Fruit fly (Drosophila melanogaster) whole organism, embryonic: ENCODE data around the gene CG34417.

Source experiments
- Adf1 ChIP-seq: fragments of 200-800 bp; sonication (Bioruptor generic); IDR thresholded peaks from 2 replicates; pipeline ENCODE4 v1.3.6; 2022; ENCODE audit warnings: missing biosample characterization, missing genetic modification characterization
- Bgb ChIP-seq: fragments of 200-800 bp; sonication (Bioruptor generic); IDR thresholded peaks from 2 replicates; pipeline ENCODE4 v1.3.6; 2022; ENCODE audit warnings: missing biosample characterization, missing genetic modification characterization; ENCODE audit not compliant: partially characterized antibody
- CG10959 ChIP-seq: fragments of 200-800 bp; sonication (Bioruptor generic); IDR thresholded peaks from 2 replicates; pipeline ENCODE4 v1.3.6; 2022; ENCODE audit warnings: missing biosample characterization, missing genetic modification characterization
- CG12104 ChIP-seq: fragments of 200-800 bp; sonication (Bioruptor generic); optimal IDR thresholded peaks from 3 replicates; lab custom pipeline; 2016; ENCODE audit warnings: missing biosample characterization, missing genetic modification characterization
- CG12155 ChIP-seq: fragments of 200-800 bp; sonication (Bioruptor generic); optimal IDR thresholded peaks from 3 replicates; lab custom pipeline; 2016; ENCODE audit warnings: missing biosample characterization, missing genetic modification characterization
- CG12659 ChIP-seq: fragments of 200-800 bp; sonication (Bioruptor generic); optimal IDR thresholded peaks from 3 replicates; lab custom pipeline; 2017; ENCODE audit warnings: mild to moderate bottlenecking, missing biosample characterization, missing genetic modification reagents, missing genetic modification characterization
- CG13296 ChIP-seq: fragments of 200-800 bp; sonication (Bioruptor generic); optimal IDR thresholded peaks from 3 replicates; lab custom pipeline; 2018; ENCODE audit warnings: missing biosample characterization, mild to moderate bottlenecking, missing genetic modification characterization
- CG13775 ChIP-seq: fragments of 200-800 bp; sonication (Bioruptor generic); optimal IDR thresholded peaks from 3 replicates; lab custom pipeline; 2017; ENCODE audit warnings: missing biosample characterization, mild to moderate bottlenecking, missing genetic modification characterization
- CG1529 ChIP-seq: fragments of 200-800 bp; sonication (Bioruptor generic); optimal IDR thresholded peaks from 3 replicates; lab custom pipeline; 2018; ENCODE audit warnings: missing biosample characterization, missing genetic modification characterization
- CG15696 ChIP-seq: fragments of 200-800 bp; sonication (Bioruptor generic); optimal IDR thresholded peaks from 2 replicates; lab custom pipeline; 2019; ENCODE audit warnings: missing biosample characterization, mild to moderate bottlenecking, missing genetic modification characterization, moderate library complexity
- CG1603 ChIP-seq: fragments of 200-800 bp; sonication (Bioruptor generic); optimal IDR thresholded peaks from 2 replicates; lab custom pipeline; 2019; ENCODE audit warnings: missing biosample characterization, mild to moderate bottlenecking, missing genetic modification characterization, moderate library complexity
- CG16815 ChIP-seq: fragments of 200-800 bp; sonication (Bioruptor generic); optimal IDR thresholded peaks from 3 replicates; lab custom pipeline; 2017; ENCODE audit warnings: missing biosample characterization, mild to moderate bottlenecking, missing genetic modification characterization
- CG17385 ChIP-seq: fragments of 200-800 bp; sonication (Bioruptor generic); optimal IDR thresholded peaks from 3 replicates; lab custom pipeline; 2018; ENCODE audit warnings: missing biosample characterization, mild to moderate bottlenecking, missing genetic modification characterization
- CG2116 ChIP-seq: fragments of 200-800 bp; sonication (Bioruptor generic); optimal IDR thresholded peaks from 3 replicates; lab custom pipeline; 2018; ENCODE audit warnings: missing biosample characterization, mild to moderate bottlenecking, missing genetic modification characterization
- CG2129 ChIP-seq: fragments of 200-800 bp; sonication (Bioruptor generic); IDR thresholded peaks from 2 replicates; pipeline ENCODE4 v1.3.6; 2022; ENCODE audit warnings: missing biosample characterization, missing genetic modification characterization; ENCODE audit not compliant: partially characterized antibody
- CG2678 ChIP-seq: fragments of 200-800 bp; sonication (Bioruptor generic); optimal IDR thresholded peaks from 3 replicates; lab custom pipeline; 2019; ENCODE audit warnings: missing biosample characterization, mild to moderate bottlenecking, missing genetic modification characterization, moderate library complexity
- CG31365 ChIP-seq: fragments of 200-800 bp; sonication (Bioruptor generic); optimal IDR thresholded peaks from 2 replicates; lab custom pipeline; 2018; ENCODE audit warnings: missing biosample characterization, mild to moderate bottlenecking, missing genetic modification characterization
- CG31441 ChIP-seq: fragments of 200-800 bp; sonication (Bioruptor generic); IDR thresholded peaks from 2 replicates; pipeline ENCODE4 v1.3.6; 2022; ENCODE audit warnings: missing biosample characterization, missing genetic modification characterization
- CG3163 ChIP-seq: fragments of 200-800 bp; sonication (Bioruptor generic); optimal IDR thresholded peaks from 3 replicates; lab custom pipeline; 2016; ENCODE audit warnings: missing biosample characterization, missing genetic modification characterization
- CG4854 ChIP-seq: fragments of 200-800 bp; sonication (Bioruptor generic); optimal IDR thresholded peaks from 2 replicates; lab custom pipeline; 2016; ENCODE audit warnings: missing biosample characterization, missing genetic modification characterization, inconsistent platforms
- CG6654 ChIP-seq: fragments of 200-800 bp; sonication (Bioruptor generic); optimal IDR thresholded peaks from 2 replicates; lab custom pipeline; 2017; ENCODE audit warnings: missing biosample characterization, mild to moderate bottlenecking, missing genetic modification characterization
- CG6683 ChIP-seq: fragments of 200-800 bp; sonication (Bioruptor generic); optimal IDR thresholded peaks from 2 replicates; lab custom pipeline; 2017; ENCODE audit warnings: missing biosample characterization, mild to moderate bottlenecking, missing genetic modification characterization, missing genetic modification reagents
- CG7786 ChIP-seq: fragments of 200-800 bp; sonication (Bioruptor generic); optimal IDR thresholded peaks from 2 replicates; lab custom pipeline; 2016; ENCODE audit warnings: missing biosample characterization, missing genetic modification characterization
- CG8089 ChIP-seq: fragments of 200-800 bp; sonication (Bioruptor generic); optimal IDR thresholded peaks from 3 replicates; lab custom pipeline; 2016; ENCODE audit warnings: missing biosample characterization, missing genetic modification characterization
- CrebB ChIP-seq: fragments of 200-800 bp; sonication (Bioruptor generic); optimal IDR thresholded peaks from 3 replicates; lab custom pipeline; 2018; ENCODE audit warnings: missing biosample characterization, mild to moderate bottlenecking, missing genetic modification characterization
- Elba2 ChIP-seq: fragments of 200-800 bp; sonication (Bioruptor generic); optimal IDR thresholded peaks from 3 replicates; lab custom pipeline; 2016; ENCODE audit warnings: missing biosample characterization, missing genetic modification characterization
- Gug ChIP-seq: fragments of 200-800 bp; sonication (Bioruptor generic); IDR thresholded peaks from 4 replicates; pipeline ENCODE4 v1.3.6; 2022; ENCODE audit warnings: missing biosample characterization, missing genetic modification characterization
- MBD-R2 ChIP-seq: fragments of 200-800 bp; sonication (Bioruptor generic); IDR thresholded peaks from 2 replicates; pipeline ENCODE4 v1.3.6; 2022; ENCODE audit warnings: missing biosample characterization, missing genetic modification characterization
- Sry-β ChIP-seq: fragments of 200-800 bp; sonication (Bioruptor generic); optimal IDR thresholded peaks from 2 replicates; lab custom pipeline; 2018; ENCODE audit warnings: missing biosample characterization, mild to moderate bottlenecking, missing genetic modification characterization, moderate library complexity
- Trl ChIP-seq, 3 experiments: fragments of >200 bp in 2 of 3; fragments of 200-800 bp in 1 of 3; sonication (Bioruptor generic) in 1 of 3; optimal IDR thresholded peaks; 2 replicates in 1 of 3; 3 replicates in 2 of 3; lab custom pipeline; 2016 to 2017; ENCODE audit warnings: missing biosample characterization in 1 of 3, missing genetic modification characterization in 1 of 3
- cad ChIP-seq: fragments of >200 bp; optimal IDR thresholded peaks from 2 replicates; lab custom pipeline; 2017; ENCODE audit warnings: missing biosample characterization, missing genetic modification characterization
- ci ChIP-seq: fragments of 200-800 bp; sonication (Bioruptor generic); IDR thresholded peaks from 3 replicates; pipeline ENCODE4 v1.3.6; 2022; ENCODE audit warnings: missing biosample characterization, missing genetic modification characterization
- croc ChIP-seq: fragments of 200-800 bp; sonication (Bioruptor generic); conservative IDR thresholded peaks from 3 replicates; pipeline ENCODE4 v1.3.6; 2022; ENCODE audit warnings: missing biosample characterization, missing genetic modification characterization
- disco-r ChIP-seq: fragments of 200-800 bp; sonication (Bioruptor generic); optimal IDR thresholded peaks from 2 replicates; lab custom pipeline; 2016; ENCODE audit warnings: missing biosample characterization, missing genetic modification characterization
- dm ChIP-seq: fragments of 200-800 bp; sonication (Bioruptor generic); optimal IDR thresholded peaks from 3 replicates; lab custom pipeline; 2016; ENCODE audit warnings: missing biosample characterization, missing genetic modification characterization
- ftz-f1 ChIP-seq: fragments of 200-800 bp; sonication (Bioruptor generic); optimal IDR thresholded peaks from 2 replicates; lab custom pipeline; 2016; ENCODE audit warnings: missing biosample characterization, missing genetic modification characterization
- inv ChIP-seq: fragments of 200-800 bp; sonication (Bioruptor generic); IDR thresholded peaks from 2 replicates; pipeline ENCODE4 v1.3.6; 2022; ENCODE audit warnings: missing biosample characterization, missing genetic modification characterization; ENCODE audit not compliant: partially characterized antibody
- lilli ChIP-seq: fragments of 200-800 bp; sonication (Bioruptor generic); optimal IDR thresholded peaks from 3 replicates; lab custom pipeline; 2016; ENCODE audit warnings: missing biosample characterization, missing genetic modification characterization
- p53 ChIP-seq: fragments of 200-800 bp; sonication (Bioruptor generic); optimal IDR thresholded peaks from 2 replicates; lab custom pipeline; 2016; ENCODE audit warnings: missing biosample characterization, missing genetic modification characterization
- pho ChIP-seq: fragments of 200-800 bp; sonication (Bioruptor generic); optimal IDR thresholded peaks from 2 replicates; lab custom pipeline; 2016; ENCODE audit warnings: missing biosample characterization, missing genetic modification characterization
- phol ChIP-seq: fragments of 200-800 bp; sonication (Bioruptor generic); optimal IDR thresholded peaks from 3 replicates; lab custom pipeline; 2018; ENCODE audit warnings: missing biosample characterization, mild to moderate bottlenecking, missing genetic modification characterization, moderate library complexity
- psq ChIP-seq: fragments of 200-800 bp; sonication (Bioruptor generic); optimal IDR thresholded peaks from 2 replicates; lab custom pipeline; 2017; ENCODE audit warnings: missing biosample characterization, missing genetic modification characterization
- pum ChIP-seq: fragments of 200-800 bp; sonication (Bioruptor generic); optimal IDR thresholded peaks from 2 replicates; lab custom pipeline; 2016; ENCODE audit warnings: missing biosample characterization, missing genetic modification characterization
- sens-2 ChIP-seq: fragments of 200-800 bp; sonication (Bioruptor generic); IDR thresholded peaks from 2 replicates; pipeline ENCODE4 v1.3.6; 2022; ENCODE audit warnings: missing biosample characterization, missing genetic modification characterization
- shn ChIP-seq: fragments of 200-800 bp; sonication (Bioruptor generic); optimal IDR thresholded peaks from 3 replicates; lab custom pipeline; 2016; ENCODE audit warnings: missing biosample characterization, missing genetic modification characterization
- slp2 ChIP-seq: fragments of 200-800 bp; sonication (Bioruptor generic); optimal IDR thresholded peaks from 2 replicates; lab custom pipeline; 2016; ENCODE audit warnings: missing biosample characterization, missing genetic modification characterization
- tgo ChIP-seq: fragments of 200-800 bp; sonication (Bioruptor generic); IDR thresholded peaks from 3 replicates; pipeline ENCODE4 v1.3.6; 2022; ENCODE audit warnings: missing biosample characterization, missing genetic modification characterization
- vnd ChIP-seq: fragments of 200-800 bp; sonication (Bioruptor generic); IDR thresholded peaks from 3 replicates; pipeline ENCODE4 v1.3.6; 2022; ENCODE audit warnings: missing biosample characterization, missing genetic modification characterization; ENCODE audit not compliant: partially characterized antibody
- wdn ChIP-seq: fragments of 200-800 bp; sonication (Bioruptor generic); IDR thresholded peaks from 2 replicates; pipeline ENCODE4 v1.3.6; 2022; ENCODE audit warnings: missing biosample characterization, missing genetic modification characterization
- wek ChIP-seq: fragments of 200-800 bp; sonication (Bioruptor generic); optimal IDR thresholded peaks from 3 replicates; lab custom pipeline; 2018; ENCODE audit warnings: missing biosample characterization, mild to moderate bottlenecking, missing genetic modification characterization, moderate library complexity
- zen ChIP-seq: fragments of 200-800 bp; sonication (Bioruptor generic); optimal IDR thresholded peaks from 3 replicates; lab custom pipeline; 2018; ENCODE audit warnings: missing biosample characterization, mild to moderate bottlenecking, missing genetic modification characterization, moderate library complexity

The CG34417 gene

DNA sequence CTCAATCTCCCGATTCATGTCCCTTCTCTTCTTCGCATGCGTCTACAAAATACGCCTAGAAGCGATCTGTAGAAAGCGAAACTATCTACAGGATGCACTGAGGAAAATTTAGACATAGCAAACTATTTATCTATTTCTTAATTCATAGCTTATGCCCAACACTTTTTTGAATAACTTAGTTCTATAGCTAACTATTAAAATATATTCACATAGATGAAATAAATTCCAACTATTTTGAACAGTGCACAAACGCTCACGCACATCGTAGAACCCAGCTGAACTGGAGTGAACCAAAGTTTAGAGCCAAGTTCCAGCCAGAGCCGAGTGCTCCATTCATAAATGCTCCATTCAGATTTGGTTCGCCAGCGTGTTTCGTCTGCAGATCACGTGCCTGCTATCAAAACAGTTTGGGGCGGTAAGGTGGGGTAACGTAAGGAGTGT is 81.0 kb downstream of the CG34417 start (continued):
- peak; percentile 22 for TF ChIP-seq zen (tag; lab: Kevin White, UChicago)
- no peak for TF ChIP-seq pum (GFP tag; lab: Kevin White, UChicago)
- no peak for TF ChIP-seq dm (GFP tag; lab: Kevin White, UChicago)
- no peak for TF ChIP-seq CG16815
- no peak for TF ChIP-seq shn (GFP tag; lab: Kevin White, UChicago)
- peak; percentile 45; the same call in 1 of the 2 replicates for TF ChIP-seq CG10959
- TF ChIP-seq CG12155 (GFP tag; lab: Kevin White, UChicago) = peak; percentile 28
- TF ChIP-seq CG17385 (GFP tag; lab: Kevin White, UChicago) = peak; percentile 18
- peak; percentile 21 for TF ChIP-seq CG15696 (tag; lab: Kevin White, UChicago)
- TF ChIP-seq CG2129 = no peak
- TF ChIP-seq CG13296 = no peak
- TF ChIP-seq CG7786 (GFP tag; lab: Kevin White, UChicago) = no peak
- TF ChIP-seq wek (GFP tag; lab: Kevin White, UChicago) = no peak
- TF ChIP-seq lilli (GFP tag; lab: Kevin White, UChicago) = peak; percentile 60
- peak; percentile 64 for TF ChIP-seq CG2678
- TF ChIP-seq wdn (GFP tag; lab: Robert Waterston, UW) = peak; percentile 51; the same call in 1 of the 2 replicates
- no peak for TF ChIP-seq CG2116 (GFP tag; lab: Kevin White, UChicago)
- TF ChIP-seq CG31365 (tag; lab: Kevin White, UChicago) = no peak
- TF ChIP-seq Bgb = no peak
- TF ChIP-seq Trl (optimal IDR thresholded peaks at IDR 0.05; lab: Kevin White, UChicago) = no peak
- peak; percentile 17 for TF ChIP-seq Trl (GFP tag; optimal IDR thresholded peaks at IDR 0.05; lab: Kevin White, UChicago)
- peak; percentile 32; the same call in 1 of the 2 replicates for TF ChIP-seq MBD-R2 (GFP tag; lab: Robert Waterston, UW)
- TF ChIP-seq Gug (GFP tag; lab: Robert Waterston, UW) = 0 out of 4 replicates have a peak, but pooled peaks have one; percentile 4
- TF ChIP-seq ci (GFP tag; lab: Robert Waterston, UW) = peak; percentile 53; the same call in 1 of the 3 replicates
- TF ChIP-seq psq (GFP tag; lab: Kevin White, UChicago) = no peak
- peak; percentile 15 for TF ChIP-seq CG4854 (GFP tag; lab: Kevin White, UChicago)
- no peak for TF ChIP-seq p53 (GFP tag; lab: Kevin White, UChicago)
- no peak for TF ChIP-seq CG6654 (GFP tag; lab: Kevin White, UChicago)
- TF ChIP-seq CG1603 (tag; lab: Kevin White, UChicago) = peak; percentile 42
- no peak for TF ChIP-seq CG6683 (GFP tag; lab: Kevin White, UChicago)
- no peak for TF ChIP-seq inv (GFP tag; lab: Robert Waterston, UW)
- peak; percentile 31 for TF ChIP-seq CG12659 (GFP tag; lab: Kevin White, UChicago)
- TF ChIP-seq vnd (GFP tag; lab: Robert Waterston, UW) = no peak
- no peak for TF ChIP-seq slp2 (GFP tag; lab: Kevin White, UChicago)
- TF ChIP-seq CG13775 (GFP tag; lab: Kevin White, UChicago) = peak; percentile 28
- no peak for TF ChIP-seq CrebB (tag; lab: Kevin White, UChicago)
- no peak for TF ChIP-seq pho (GFP tag; lab: Kevin White, UChicago)
- peak; percentile 26 for TF ChIP-seq CG12104 (GFP tag; lab: Kevin White, UChicago)
- no peak; the same call in 1 of the 2 replicates for TF ChIP-seq Adf1 (GFP tag; lab: Robert Waterston, UW)
- TF ChIP-seq Elba2 = no peak
- no peak for TF ChIP-seq cad (GFP tag; lab: Kevin White, UChicago)
- TF ChIP-seq Sry-β (GFP tag; lab: Kevin White, UChicago) = no peak
- no peak for TF ChIP-seq CG8089 (GFP tag; lab: Kevin White, UChicago)
- TF ChIP-seq phol = peak; percentile 47
- TF ChIP-seq croc (GFP tag; lab: Robert Waterston, UW) = peak; percentile 48; the same call in 2 of the 3 replicates
- no peak for TF ChIP-seq disco-r (GFP tag; lab: Kevin White, UChicago)
- no peak for TF ChIP-seq CG1529 (GFP tag; lab: Kevin White, UChicago)
- no peak for TF ChIP-seq sens-2 (GFP tag; lab: Robert Waterston, UW)
- TF ChIP-seq CG31441 (GFP tag; lab: Robert Waterston, UW) = peak; percentile 46
- no peak for TF ChIP-seq ftz-f1 (GFP tag; lab: Kevin White, UChicago)
- no peak for TF ChIP-seq CG3163 (GFP tag; lab: Kevin White, UChicago)
- peak; percentile 44; the same call in 2 of the 3 replicates for TF ChIP-seq tgo
